Worm (Caenorhabditis elegans) whole organism, midembryonic: ENCODE data around the gene Y37E11AR.7.

Experiments
- cog-1 ChIP-seq: sonication (generic microtip); optimal IDR thresholded peaks from 2 replicates; lab custom pipeline; 2016; ENCODE audit warnings: missing genetic modification characterization, missing compliant biosample characterization
- flt-1 ChIP-seq: fragments of 200-800 bp; sonication (Bioruptor generic); IDR thresholded peaks from 2 replicates; pipeline ENCODE4 v1.3.6; 2022; ENCODE audit warnings: missing genetic modification characterization, missing compliant biosample characterization
- med-1 ChIP-seq: sonication (generic microtip); optimal IDR thresholded peaks from 2 replicates; lab custom pipeline; 2017; ENCODE audit warnings: missing genetic modification characterization, mild to moderate bottlenecking, missing compliant biosample characterization, antibody characterized with exemption, missing genetic modification reagents; ENCODE audit not compliant: insufficient read depth
- ref-1 ChIP-seq: fragments of 200-800 bp; sonication (Bioruptor generic); conservative IDR thresholded peaks from 2 replicates; pipeline ENCODE4 v1.3.6; 2022; ENCODE audit warnings: missing genetic modification reagents, missing genetic modification characterization, missing compliant biosample characterization
- ztf-23 ChIP-seq: fragments of 200-800 bp; sonication (Bioruptor generic); IDR thresholded peaks from 2 replicates; pipeline ENCODE4 v1.3.6; 2022; ENCODE audit warnings: missing genetic modification reagents, missing genetic modification characterization, missing compliant biosample characterization
- ztf-29 ChIP-seq: fragments of 200-800 bp; sonication (Bioruptor generic); IDR thresholded peaks from 2 replicates; pipeline ENCODE4 v1.3.6; 2022; ENCODE audit warnings: missing genetic modification reagents, missing genetic modification characterization, missing compliant biosample characterization

ce11 chrIV:3774160-3774559 lies 18.9 kb upstream of the Y37E11AR.7 start:
- TF ChIP-seq ztf-29 (GFP tag; lab: Robert Waterston, UW) (no peak), med-1 (GFP tag; lab: Kevin White, UChicago) (no peak), ref-1 (GFP tag; lab: Robert Waterston, UW) (no peak), flt-1 (GFP tag; lab: Robert Waterston, UW) (no peak), cog-1 (tag; lab: Kevin White, UChicago) (no peak), ztf-23 (GFP tag; lab: Robert Waterston, UW) (no peak)
